Fruit fly (Drosophila melanogaster) whole organism, embryonic: ENCODE results near the gene CG13949.

Experiments used
- ATbp ChIP-seq: fragments of 200-800 bp; sonication (Bioruptor generic); optimal IDR thresholded peaks from 2 replicates; lab custom pipeline; 2017; ENCODE audit warnings: missing biosample characterization, mild to moderate bottlenecking, missing genetic modification characterization, missing genetic modification reagents
- Abd-B ChIP-seq: fragments of 200-800 bp; sonication (Bioruptor generic); optimal IDR thresholded peaks from 2 replicates; lab custom pipeline; 2018; ENCODE audit warnings: missing biosample characterization, mild to moderate bottlenecking, missing genetic modification characterization, moderate library complexity
- Adf1 ChIP-seq: fragments of 200-800 bp; sonication (Bioruptor generic); IDR thresholded peaks from 2 replicates; pipeline ENCODE4 v1.3.6; 2022; ENCODE audit warnings: missing biosample characterization, missing genetic modification characterization
- Atf6 ChIP-seq: fragments of 200-800 bp; sonication (Bioruptor generic); IDR thresholded peaks from 2 replicates; pipeline ENCODE4 v1.3.6; 2022; ENCODE audit warnings: missing biosample characterization, missing genetic modification characterization
- Bdp1 ChIP-seq: fragments of 200-800 bp; sonication (Bioruptor generic); optimal IDR thresholded peaks from 3 replicates; lab custom pipeline; 2016; ENCODE audit warnings: missing biosample characterization, missing genetic modification characterization
- BtbVII ChIP-seq: fragments of 200-800 bp; sonication (Bioruptor generic); optimal IDR thresholded peaks from 3 replicates; lab custom pipeline; 2017; ENCODE audit warnings: missing biosample characterization, mild to moderate bottlenecking, missing genetic modification characterization
- CG10147 ChIP-seq: fragments of 200-800 bp; sonication (Bioruptor generic); optimal IDR thresholded peaks from 2 replicates; lab custom pipeline; 2019; ENCODE audit warnings: missing biosample characterization, mild to moderate bottlenecking, missing genetic modification characterization, moderate library complexity
- CG11696 ChIP-seq: fragments of 200-800 bp; sonication (Bioruptor generic); IDR thresholded peaks from 2 replicates; pipeline ENCODE4 v1.3.6; 2022; ENCODE audit warnings: missing biosample characterization, missing genetic modification characterization
- CG12744 ChIP-seq: fragments of 200-800 bp; sonication (Bioruptor generic); optimal IDR thresholded peaks from 2 replicates; lab custom pipeline; 2016; ENCODE audit warnings: missing biosample characterization, missing genetic modification characterization
- CG12769 ChIP-seq: fragments of 200-800 bp; sonication (Bioruptor generic); optimal IDR thresholded peaks from 2 replicates; lab custom pipeline; 2019; ENCODE audit warnings: missing biosample characterization, mild to moderate bottlenecking, missing genetic modification characterization, moderate library complexity
- CG13123 ChIP-seq: fragments of 200-800 bp; sonication (Bioruptor generic); optimal IDR thresholded peaks from 2 replicates; lab custom pipeline; 2016; ENCODE audit warnings: missing biosample characterization, missing genetic modification characterization
- CG15011 ChIP-seq: fragments of 200-800 bp; sonication (Bioruptor generic); optimal IDR thresholded peaks from 3 replicates; lab custom pipeline; 2018; ENCODE audit warnings: missing biosample characterization, mild to moderate bottlenecking, missing genetic modification characterization
- CG15514 ChIP-seq: fragments of 200-800 bp; sonication (Bioruptor generic); optimal IDR thresholded peaks from 3 replicates; lab custom pipeline; 2017; ENCODE audit warnings: missing biosample characterization, missing genetic modification characterization, mild to moderate bottlenecking, moderate library complexity, missing genetic modification reagents
- CG1647 ChIP-seq: fragments of 200-800 bp; sonication (Bioruptor generic); optimal IDR thresholded peaks from 3 replicates; lab custom pipeline; 2016; ENCODE audit warnings: missing biosample characterization, missing genetic modification characterization
- CG18262 ChIP-seq: fragments of 200-800 bp; optimal IDR thresholded peaks from 3 replicates; lab custom pipeline; 2019; ENCODE audit warnings: missing biosample characterization, mild to moderate bottlenecking, missing genetic modification characterization, moderate library complexity
- CG18599 ChIP-seq: fragments of 200-800 bp; sonication (Bioruptor generic); optimal IDR thresholded peaks from 3 replicates; lab custom pipeline; 2017; ENCODE audit warnings: missing biosample characterization, missing genetic modification characterization, mild to moderate bottlenecking, moderate library complexity, missing genetic modification reagents
- CG2120 ChIP-seq: fragments of 200-800 bp; sonication (Bioruptor generic); optimal IDR thresholded peaks from 3 replicates; lab custom pipeline; 2016; ENCODE audit warnings: missing biosample characterization, missing genetic modification characterization
- CG2875 ChIP-seq: fragments of 200-800 bp; sonication (Bioruptor generic); optimal IDR thresholded peaks from 2 replicates; lab custom pipeline; 2017; ENCODE audit warnings: missing biosample characterization, mild to moderate bottlenecking, missing genetic modification characterization, missing genetic modification reagents
- CG2889 ChIP-seq: fragments of 200-800 bp; sonication (Bioruptor generic); IDR thresholded peaks from 3 replicates; pipeline ENCODE4 v1.3.6; 2022; ENCODE audit warnings: missing biosample characterization, missing genetic modification characterization
- CG3065 ChIP-seq: fragments of 200-800 bp; sonication (Bioruptor generic); optimal IDR thresholded peaks from 2 replicates; lab custom pipeline; 2016; ENCODE audit warnings: missing biosample characterization, missing genetic modification characterization
- CG3407 ChIP-seq: fragments of 200-800 bp; sonication (Bioruptor generic); optimal IDR thresholded peaks from 2 replicates; lab custom pipeline; 2018; ENCODE audit warnings: missing biosample characterization, mild to moderate bottlenecking, missing genetic modification characterization
- CG4707 ChIP-seq: fragments of 200-800 bp; sonication (Bioruptor generic); optimal IDR thresholded peaks from 2 replicates; lab custom pipeline; 2018; ENCODE audit warnings: missing biosample characterization, mild to moderate bottlenecking, missing genetic modification characterization, moderate library complexity
- CG5953 ChIP-seq: fragments of 200-800 bp; sonication (Bioruptor generic); IDR thresholded peaks from 2 replicates; pipeline ENCODE4 v1.3.6; 2022; ENCODE audit warnings: missing biosample characterization, missing genetic modification characterization
- CG7556 ChIP-seq: fragments of 200-800 bp; sonication (Bioruptor generic); optimal IDR thresholded peaks from 2 replicates; lab custom pipeline; 2017; ENCODE audit warnings: missing biosample characterization, mild to moderate bottlenecking, missing genetic modification characterization
- CG8359 ChIP-seq: fragments of 200-800 bp; sonication (Bioruptor generic); optimal IDR thresholded peaks from 2 replicates; lab custom pipeline; 2017; ENCODE audit warnings: missing biosample characterization, mild to moderate bottlenecking, missing genetic modification characterization, borderline replicate concordance
- CG9932 ChIP-seq: fragments of 200-800 bp; sonication (Bioruptor generic); IDR thresholded peaks from 2 replicates; pipeline ENCODE4 v1.3.6; 2022; ENCODE audit warnings: missing biosample characterization, missing genetic modification characterization
- CHES-1-like ChIP-seq: fragments of 200-800 bp; sonication (Bioruptor generic); optimal IDR thresholded peaks from 2 replicates; lab custom pipeline; 2016; ENCODE audit warnings: missing biosample characterization, missing genetic modification characterization
- CTCF ChIP-seq: fragments of 200-800 bp; sonication (Bioruptor generic); optimal IDR thresholded peaks from 2 replicates; lab custom pipeline; 2017; ENCODE audit warnings: missing biosample characterization, mild to moderate bottlenecking, missing genetic modification characterization, moderate library complexity
- HLH54F ChIP-seq: fragments of 200-800 bp; sonication (Bioruptor generic); optimal IDR thresholded peaks from 3 replicates; lab custom pipeline; 2016; ENCODE audit warnings: missing biosample characterization, missing genetic modification characterization
- Hand ChIP-seq: fragments of 200-800 bp; sonication (Bioruptor generic); optimal IDR thresholded peaks from 2 replicates; lab custom pipeline; 2017; ENCODE audit warnings: mild to moderate bottlenecking, missing biosample characterization, missing genetic modification reagents, missing genetic modification characterization
- Hmr ChIP-seq: fragments of 200-800 bp; sonication (Bioruptor generic); optimal IDR thresholded peaks from 3 replicates; lab custom pipeline; 2017; ENCODE audit warnings: mild to moderate bottlenecking, missing biosample characterization, missing genetic modification reagents, missing genetic modification characterization
- Hmx ChIP-seq: fragments of 200-800 bp; sonication (Bioruptor generic); optimal IDR thresholded peaks from 2 replicates; lab custom pipeline; 2016; ENCODE audit warnings: missing biosample characterization, missing genetic modification characterization
- Lim3 ChIP-seq: fragments of 200-800 bp; sonication (Bioruptor generic); IDR thresholded peaks from 2 replicates; pipeline ENCODE4 v1.3.6; 2022; ENCODE audit warnings: missing biosample characterization, missing genetic modification characterization
- Lpt ChIP-seq: fragments of >200 bp; optimal IDR thresholded peaks from 2 replicates; lab custom pipeline; 2018; ENCODE audit warnings: missing biosample characterization, missing genetic modification characterization
- NK7.1 ChIP-seq: fragments of 200-800 bp; sonication (Bioruptor generic); optimal IDR thresholded peaks from 3 replicates; lab custom pipeline; 2016; ENCODE audit warnings: missing biosample characterization, missing genetic modification characterization
- Neu2 ChIP-seq: fragments of 200-800 bp; sonication (Bioruptor generic); optimal IDR thresholded peaks from 3 replicates; lab custom pipeline; 2016; ENCODE audit warnings: missing biosample characterization, missing genetic modification characterization, borderline replicate concordance
- Oaz ChIP-seq: fragments of 200-800 bp; sonication (Bioruptor generic); IDR thresholded peaks from 2 replicates; pipeline ENCODE4 v1.3.6; 2022; ENCODE audit warnings: missing biosample characterization, missing genetic modification characterization
- Poxn ChIP-seq: fragments of 200-800 bp; sonication (Bioruptor generic); IDR thresholded peaks from 2 replicates; pipeline ENCODE4 v1.3.6; 2022; ENCODE audit warnings: missing biosample characterization, missing genetic modification characterization
- YL-1 ChIP-seq: fragments of 200-800 bp; sonication (Bioruptor generic); optimal IDR thresholded peaks from 3 replicates; lab custom pipeline; 2017; ENCODE audit warnings: missing biosample characterization, mild to moderate bottlenecking, missing genetic modification characterization
- al ChIP-seq: fragments of 200-800 bp; sonication (Bioruptor generic); IDR thresholded peaks from 2 replicates; pipeline ENCODE4 v1.3.6; 2022; ENCODE audit warnings: missing biosample characterization, missing genetic modification characterization
- az2 ChIP-seq: fragments of 200-800 bp; sonication (Bioruptor generic); optimal IDR thresholded peaks from 3 replicates; lab custom pipeline; 2016; ENCODE audit warnings: missing biosample characterization, missing genetic modification characterization
- bowl ChIP-seq: fragments of 200-800 bp; sonication (Bioruptor generic); IDR thresholded peaks from 2 replicates; pipeline ENCODE4 v1.3.6; 2022; ENCODE audit warnings: missing biosample characterization, missing genetic modification characterization
- cas ChIP-seq: fragments of 200-800 bp; sonication (Bioruptor generic); IDR thresholded peaks from 2 replicates; pipeline ENCODE4 v1.3.6; 2022; ENCODE audit warnings: missing biosample characterization, missing genetic modification characterization
- cato ChIP-seq: fragments of 200-800 bp; sonication (Bioruptor generic); optimal IDR thresholded peaks from 2 replicates; lab custom pipeline; 2016; ENCODE audit warnings: missing biosample characterization, missing genetic modification characterization, borderline replicate concordance
- dan ChIP-seq: fragments of 200-800 bp; sonication (Bioruptor generic); IDR thresholded peaks from 2 replicates; pipeline ENCODE4 v1.3.6; 2022; ENCODE audit warnings: missing biosample characterization, missing genetic modification characterization
- dm ChIP-seq: fragments of 200-800 bp; sonication (Bioruptor generic); optimal IDR thresholded peaks from 3 replicates; lab custom pipeline; 2016; ENCODE audit warnings: missing biosample characterization, missing genetic modification characterization
- fd64A ChIP-seq: fragments of 200-800 bp; sonication (Bioruptor generic); optimal IDR thresholded peaks from 3 replicates; lab custom pipeline; 2018; ENCODE audit warnings: missing biosample characterization, mild to moderate bottlenecking, missing genetic modification characterization
- fru ChIP-seq: fragments of >200 bp; optimal IDR thresholded peaks from 2 replicates; lab custom pipeline; 2017
- gfzf ChIP-seq: fragments of 200-800 bp; sonication (Bioruptor generic); optimal IDR thresholded peaks from 2 replicates; lab custom pipeline; 2016; ENCODE audit warnings: missing biosample characterization, mild to moderate bottlenecking, missing genetic modification characterization, moderate library complexity
- ham ChIP-seq: fragments of 200-800 bp; sonication (Bioruptor generic); IDR thresholded peaks from 2 replicates; pipeline ENCODE4 v1.3.6; 2022; ENCODE audit warnings: missing biosample characterization, missing genetic modification characterization
- sens-2 ChIP-seq: fragments of 200-800 bp; sonication (Bioruptor generic); IDR thresholded peaks from 2 replicates; pipeline ENCODE4 v1.3.6; 2022; ENCODE audit warnings: missing biosample characterization, missing genetic modification characterization
- slbo ChIP-seq: fragments of 200-800 bp; sonication (Bioruptor generic); IDR thresholded peaks from 2 replicates; pipeline ENCODE4 v1.3.6; 2022; ENCODE audit warnings: missing biosample characterization, missing genetic modification characterization
- ttk ChIP-seq: fragments of 200-800 bp; sonication (Bioruptor generic); IDR thresholded peaks from 2 replicates; pipeline ENCODE4 v2.1.2; 2022; ENCODE audit warnings: missing biosample characterization, missing genetic modification characterization

CG13949 gene

DNA sequence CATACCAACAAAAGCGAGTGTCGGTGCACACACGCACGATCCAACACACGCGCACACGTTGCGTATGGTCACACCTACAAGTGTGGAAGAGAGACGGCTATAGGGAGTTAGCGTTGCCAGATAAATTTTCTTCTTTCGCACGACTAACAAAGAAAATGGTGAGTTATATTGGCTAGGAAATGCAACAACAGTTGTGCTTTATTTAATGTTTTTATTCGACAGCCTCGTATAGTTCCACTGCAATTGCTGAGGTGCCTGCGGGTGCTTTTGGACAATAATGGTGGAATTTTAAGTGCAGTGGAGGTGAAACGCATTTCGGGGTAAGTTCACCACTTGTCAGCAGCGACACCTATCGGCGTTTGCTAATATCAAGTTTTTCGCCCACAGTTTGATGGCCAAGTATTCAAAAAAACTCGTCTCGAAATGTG lies 16.3 kb downstream of the CG13949 start (continued):
- TF ChIP-seq Hand = no peak
- no peak for TF ChIP-seq ttk (GFP tag; lab: Robert Waterston, UW)
- TF ChIP-seq dan (GFP tag; lab: Robert Waterston, UW) = no peak
- no peak for TF ChIP-seq CG11696
- TF ChIP-seq gfzf = peak; percentile 51
- no peak for TF ChIP-seq sens-2 (GFP tag; lab: Robert Waterston, UW)
- no peak for TF ChIP-seq CG8359 (GFP tag; lab: Kevin White, UChicago)
- TF ChIP-seq CG3065 = peak; percentile 1
- TF ChIP-seq cas (GFP tag; lab: Robert Waterston, UW) = no peak
- no peak for TF ChIP-seq Lpt (GFP tag; lab: Kevin White, UChicago)
- TF ChIP-seq BtbVII (GFP tag; lab: Kevin White, UChicago) = no peak
- TF ChIP-seq Adf1 (GFP tag; lab: Robert Waterston, UW) = no peak
- TF ChIP-seq CG5953 (GFP tag; lab: Robert Waterston, UW) = no peak
- peak; percentile 39; the same call in 1 of the 2 replicates for TF ChIP-seq CG9932 (GFP tag; lab: Robert Waterston, UW)
- no peak for TF ChIP-seq al (GFP tag; lab: Robert Waterston, UW)
- no peak for TF ChIP-seq slbo (GFP tag; lab: Robert Waterston, UW)
- TF ChIP-seq CG3407 (GFP tag; lab: Kevin White, UChicago) = no peak
- peak; percentile 31 for TF ChIP-seq Hmr (GFP tag; lab: Kevin White, UChicago)
- TF ChIP-seq Oaz = no peak
- no peak for TF ChIP-seq Poxn
- TF ChIP-seq CHES-1-like (GFP tag; lab: Kevin White, UChicago) = peak; percentile 18
- TF ChIP-seq YL-1 = peak; percentile 89
- no peak for TF ChIP-seq Abd-B (GFP tag; lab: Kevin White, UChicago)
- TF ChIP-seq CG2889 (GFP tag; lab: Robert Waterston, UW) = no peak
- TF ChIP-seq CG7556 (GFP tag; lab: Kevin White, UChicago) = no peak
- no peak for TF ChIP-seq Lim3
- peak; percentile 1 for TF ChIP-seq CG18599 (GFP tag; lab: Kevin White, UChicago)
- no peak for TF ChIP-seq CG1647 (GFP tag; lab: Kevin White, UChicago)
- TF ChIP-seq CG2120 = peak; percentile 10
- no peak for TF ChIP-seq HLH54F (GFP tag; lab: Kevin White, UChicago)
- TF ChIP-seq CG2875 (GFP tag; lab: Kevin White, UChicago) = no peak
- no peak for TF ChIP-seq CG13123 (GFP tag; lab: Kevin White, UChicago)
- no peak for TF ChIP-seq CG4707 (GFP tag; lab: Kevin White, UChicago)
- TF ChIP-seq NK7.1 = no peak
- peak; percentile 69 for TF ChIP-seq CG15514 (GFP tag; lab: Kevin White, UChicago)
- no peak; the same call in 1 of the 2 replicates for TF ChIP-seq Atf6 (GFP tag; lab: Robert Waterston, UW)
- no peak for TF ChIP-seq Bdp1 (GFP tag; lab: Kevin White, UChicago)
- TF ChIP-seq CG18262 (tag; lab: Kevin White, UChicago) = no peak
- TF ChIP-seq CG12769 (tag; lab: Kevin White, UChicago) = peak; percentile 53
- no peak for TF ChIP-seq bowl
- no peak for TF ChIP-seq az2
- TF ChIP-seq CG10147 (GFP tag; lab: Kevin White, UChicago) = no peak
- TF ChIP-seq fru (lab: Kevin White, UChicago) = no peak
- no peak for TF ChIP-seq fd64A
- TF ChIP-seq ATbp (GFP tag; lab: Kevin White, UChicago) = no peak
- no peak for TF ChIP-seq cato
- TF ChIP-seq ham = no peak
- TF ChIP-seq dm = no peak
- peak; percentile 96 for TF ChIP-seq CTCF
- no peak for TF ChIP-seq CG15011
- no peak for TF ChIP-seq Hmx (GFP tag; lab: Kevin White, UChicago)
- no peak for TF ChIP-seq Neu2 (GFP tag; lab: Kevin White, UChicago)
- no peak for TF ChIP-seq CG12744 (GFP tag; lab: Kevin White, UChicago)
